Worm (Caenorhabditis elegans) whole organism, L4 larva: ENCODE data around the gene oac-40.

Source experiments
- ama-1 ChIP-seq: fragments of 150-350 bp; optimal IDR thresholded peaks from 2 replicates; lab custom pipeline; 2014; ENCODE audit warnings: inconsistent platforms, mixed read lengths
- fos-1 ChIP-seq: fragments of 150-350 bp; optimal IDR thresholded peaks from 2 replicates; lab custom pipeline; 2014; ENCODE audit warnings: missing biosample characterization, missing genetic modification characterization
- lin-15B ChIP-seq: fragments of 150-350 bp; sonication (generic microtip); optimal IDR thresholded peaks from 3 replicates; lab custom pipeline; 2014; ENCODE audit warnings: missing biosample characterization, missing genetic modification characterization
- unc-62 ChIP-seq, 3 experiments: fragments of 150-350 bp in 1 of 3; sonication (generic microtip); optimal IDR thresholded peaks in 2 of 3; peaks in 1 of 3; 1 replicate in 1 of 3; 2 replicates in 2 of 3; lab custom pipeline; 2014 to 2017; ENCODE audit warnings: missing biosample characterization in 3 of 3, missing genetic modification characterization in 3 of 3, missing genetic modification reagents in 3 of 3, missing genotype in 1 of 3

- no peak for TF ChIP-seq unc-62 (GFP tag; optimal IDR thresholded peaks at IDR 0.05 in 1 of 2; lab: Kevin White, UChicago)
- TF ChIP-seq unc-62 (tag; optimal IDR thresholded peaks at IDR 0.05; lab: Kevin White, UChicago): no peak
- TF ChIP-seq fos-1: no peak
- TF ChIP-seq lin-15B (tag; lab: Kevin White, UChicago): no peak
- no peak for TF ChIP-seq ama-1 (lab: Kevin White, UChicago)
These were observed 1.0 kb upstream of the oac-40 start, which contains the start of gene srt-18 for ce11 chrV:9015540-9015939.
